Fruit fly (Drosophila melanogaster) ovary, adult (tissue): Measurements from ENCODE around the gene Hsp22.
A peak's percentile ranks its signal among the peaks of the same experiment; 100 is the strongest.

Experiments used
- CG17801 ChIP-seq: fragments of 200-800 bp; optimal IDR thresholded peaks from 2 replicates; lab custom pipeline; 2019; ENCODE audit warnings: missing biosample characterization, mild to moderate bottlenecking, missing genetic modification characterization, moderate library complexity; ENCODE audit not compliant: partially characterized antibody

Gene Hsp22

DNA sequence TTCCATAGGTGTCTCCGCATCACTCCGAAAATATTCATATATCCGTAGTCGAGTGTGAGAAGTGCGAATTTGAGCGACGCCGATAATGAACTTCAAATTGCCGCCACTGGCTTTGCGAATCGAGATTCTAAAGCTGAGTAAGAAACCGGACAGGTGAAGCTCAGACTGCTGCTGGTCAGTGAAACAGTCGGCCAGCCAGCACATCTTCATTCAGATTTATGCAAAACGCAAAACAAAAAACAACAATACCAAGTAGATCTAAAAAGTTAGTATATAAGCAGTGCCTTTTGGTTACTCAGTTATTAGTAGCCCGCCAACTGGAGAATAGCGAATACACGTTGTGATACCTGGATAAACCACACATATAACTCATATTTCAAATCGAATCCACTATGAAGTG, 31.8 kb downstream of the Hsp22 start, which contains the start of gene Cpr67B:
Cpr67B (plus strand) TSS at position 301 of the 400 bp plus-strand sequence.
- TF ChIP-seq CG17801 (GFP tag; lab: Kevin White, UChicago) = no peak

DNA sequence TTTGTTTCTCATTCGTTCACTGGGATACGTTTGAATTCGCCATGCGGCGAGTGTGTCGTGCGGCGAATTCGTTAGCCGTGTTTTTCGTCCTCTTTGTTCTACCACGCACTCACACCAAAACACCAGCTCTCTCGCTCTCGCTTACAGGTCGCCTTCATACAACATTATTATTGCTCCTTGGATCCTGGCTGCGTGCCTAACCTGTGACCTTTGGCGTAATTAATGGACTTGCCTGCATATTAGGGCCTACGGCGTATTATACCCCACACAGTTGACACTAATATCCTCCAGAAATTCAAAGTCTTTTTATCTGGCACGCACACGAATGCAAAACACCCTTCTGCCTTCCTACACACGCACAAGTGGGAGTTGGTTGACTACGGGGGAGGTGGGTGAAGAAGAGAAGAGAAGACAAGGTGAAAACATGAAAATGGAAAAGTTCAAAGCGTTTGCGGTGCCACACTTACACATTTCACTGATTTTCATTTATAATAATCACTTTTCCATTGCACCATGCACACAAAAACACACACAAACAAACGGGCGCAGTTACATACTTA, 37.4 kb downstream of the Hsp22 start:
- no peak for TF ChIP-seq CG17801 (GFP tag; lab: Kevin White, UChicago)

DNA sequence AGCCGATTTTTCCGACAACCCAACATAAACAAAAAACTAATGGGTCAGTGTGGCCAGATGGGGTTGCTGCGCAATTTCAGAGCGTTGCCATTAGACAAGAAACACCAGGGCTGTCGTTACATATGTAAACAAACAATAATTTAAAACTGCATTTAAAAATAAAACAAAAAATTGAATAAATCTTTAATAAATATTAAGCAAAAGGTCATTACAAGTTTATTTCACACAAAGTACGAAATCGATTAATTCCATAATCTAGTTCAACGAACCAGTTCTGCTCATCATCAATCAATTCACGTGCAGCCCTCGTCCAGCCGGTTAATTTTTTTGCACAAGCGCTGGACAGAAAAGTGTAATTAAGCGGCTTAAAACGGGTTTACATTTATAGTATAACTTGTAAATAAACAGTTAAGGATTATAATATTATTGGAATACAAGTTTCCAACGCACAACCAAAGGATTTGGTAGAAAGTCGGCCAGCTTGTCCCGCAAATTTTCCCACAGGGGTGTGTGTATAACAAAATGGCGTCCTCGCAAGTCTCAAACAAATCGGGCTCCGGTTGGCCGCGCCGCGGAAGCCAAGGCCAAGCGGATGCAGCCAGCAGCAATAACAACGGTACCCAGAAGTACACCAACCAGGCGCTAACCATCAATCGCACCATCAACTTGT, 38.2 kb downstream of the Hsp22 start, which contains the start of the genes CG4022 and Cpsf5:
CG4022 (minus strand) TSS at position 79 of the 670 bp plus-strand sequence.
Cpsf5 (plus strand) TSS at position 285 of the 670 bp plus-strand sequence.
- TF ChIP-seq CG17801 (GFP tag; lab: Kevin White, UChicago) = peak; percentile 81

DNA sequence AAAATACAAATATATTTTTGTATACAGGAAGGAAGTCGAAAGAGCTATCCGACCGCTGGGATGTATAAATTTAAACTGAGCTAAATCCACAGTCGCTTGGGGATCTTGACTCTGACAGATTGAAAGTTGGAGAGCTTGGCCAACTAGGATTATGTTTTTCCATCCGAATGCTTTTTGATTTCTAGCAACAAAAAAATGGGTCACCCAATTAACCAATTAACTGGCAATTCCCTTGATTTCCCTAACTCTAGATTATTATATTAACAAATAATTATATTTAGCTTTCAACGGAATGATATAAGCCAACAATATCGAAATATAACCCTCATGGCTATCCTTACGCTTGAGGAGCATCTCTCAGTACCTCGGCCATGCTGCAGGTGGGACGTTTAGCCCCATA, 44.6 kb downstream of the Hsp22 start, which contains the start of gene CG3982:
CG3982 (minus strand) TSS at position 101 of the 400 bp plus-strand sequence.
- no peak for TF ChIP-seq CG17801 (GFP tag; lab: Kevin White, UChicago)

DNA sequence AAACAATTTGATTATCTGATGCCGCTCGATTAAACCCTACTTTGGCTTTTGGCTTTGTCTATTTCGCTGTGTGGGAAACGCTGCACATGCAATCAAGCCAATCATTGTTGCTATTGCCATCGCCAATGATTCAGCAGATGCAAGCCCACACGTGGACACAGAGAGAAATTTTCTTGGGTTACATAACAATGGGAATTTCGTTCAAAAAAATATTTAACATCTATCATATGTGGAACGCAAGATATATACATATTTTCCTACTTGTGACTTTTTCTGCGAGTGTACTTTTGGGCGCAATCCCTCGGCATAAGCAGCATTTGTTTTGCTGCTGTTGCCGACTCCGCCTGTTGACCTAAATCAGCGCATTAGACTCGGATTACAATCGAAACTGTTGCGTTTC, 46.6 kb downstream of the Hsp22 start:
- peak; percentile 38 for TF ChIP-seq CG17801 (GFP tag; lab: Kevin White, UChicago)

DNA sequence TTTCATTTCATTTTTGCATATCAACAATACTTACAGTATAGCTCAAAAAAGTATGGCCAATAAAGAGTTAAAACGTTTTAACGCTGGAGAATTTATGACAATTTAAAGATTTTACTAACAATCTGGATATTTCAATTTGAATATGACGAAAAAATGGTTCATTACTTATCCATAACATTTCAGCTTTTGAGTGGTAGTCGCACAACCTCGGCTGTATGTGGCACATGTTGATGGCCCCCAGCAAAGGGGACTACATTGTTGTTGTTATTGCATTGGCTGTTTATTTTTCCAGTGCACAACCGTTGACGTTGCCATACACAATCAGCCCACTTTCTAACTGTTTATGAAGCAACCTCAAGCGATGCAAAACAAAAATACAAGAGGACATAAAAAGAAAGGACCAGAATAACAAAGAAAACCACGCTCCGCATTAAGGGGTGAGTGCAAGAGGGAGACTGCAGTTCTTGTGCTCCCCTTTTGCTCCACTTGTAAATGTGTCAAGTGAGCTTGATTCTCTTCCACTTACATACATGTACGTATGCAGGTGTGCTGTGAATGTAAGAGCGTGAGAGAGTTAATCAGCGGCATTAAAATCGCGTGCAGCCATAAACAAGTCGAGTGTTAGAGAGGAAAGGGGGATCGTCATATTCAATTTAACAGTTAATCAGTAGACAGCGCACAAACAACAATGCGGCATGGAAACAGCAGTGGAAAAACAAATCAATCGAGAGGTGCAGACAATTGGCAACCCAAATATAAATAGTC, 47.5 kb downstream of the Hsp22 start:
- peak; percentile 98 for TF ChIP-seq CG17801 (GFP tag; lab: Kevin White, UChicago)

DNA sequence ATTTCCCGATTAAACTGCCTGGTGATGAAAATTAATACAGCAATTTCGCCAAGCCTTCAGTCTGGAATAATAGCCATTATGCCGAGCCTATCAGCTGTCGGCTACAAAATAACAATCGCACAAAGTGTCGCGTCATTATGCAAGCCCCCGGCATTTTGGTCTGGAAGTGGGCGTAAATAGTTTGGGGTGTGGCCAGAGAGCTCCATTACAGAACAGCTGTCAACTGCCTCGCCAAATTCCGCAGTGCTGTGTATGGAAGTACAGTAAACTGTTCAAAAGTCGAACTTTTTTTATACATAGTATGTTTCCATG, 48.0 kb downstream of the Hsp22 start:
- TF ChIP-seq CG17801 (GFP tag; lab: Kevin White, UChicago) = no peak

DNA sequence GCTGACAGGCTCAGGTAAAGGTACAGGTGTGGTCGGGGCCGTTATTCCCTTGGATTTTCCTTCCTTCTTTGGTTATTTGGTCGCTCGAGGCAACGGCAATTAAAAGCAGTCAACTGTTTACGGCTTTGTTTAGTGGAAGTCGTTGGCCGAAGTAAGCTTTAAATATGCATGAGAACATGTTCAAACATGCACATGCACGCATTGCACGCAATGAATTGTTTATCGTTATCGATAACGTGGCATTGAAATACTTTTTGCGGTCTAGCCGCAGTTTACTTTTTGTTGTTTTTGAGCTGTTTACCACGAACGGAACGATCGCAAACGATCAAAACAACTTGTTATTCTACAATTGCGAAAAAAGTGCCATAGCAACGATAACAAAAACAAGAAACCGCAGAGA, 48.9 kb downstream of the Hsp22 start:
- TF ChIP-seq CG17801 (GFP tag; lab: Kevin White, UChicago) = no peak

DNA sequence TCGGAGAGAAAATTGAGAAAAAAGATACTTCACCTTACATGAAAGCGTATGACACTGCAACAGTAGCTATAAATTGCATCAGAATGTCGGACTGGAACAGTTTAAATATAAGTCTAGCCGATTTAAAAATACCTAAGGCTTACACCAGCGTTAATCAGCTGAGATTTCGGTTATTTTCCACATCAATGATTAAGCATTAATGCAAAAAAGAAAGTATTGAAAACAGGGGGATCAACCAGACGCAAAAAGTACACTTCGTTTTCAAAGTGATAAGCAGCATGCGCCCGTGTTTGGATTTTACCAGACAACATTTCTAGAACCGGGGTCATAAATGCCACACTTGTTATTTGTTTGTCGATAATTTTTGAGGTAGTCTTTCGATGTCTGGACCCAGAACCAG, 49.4 kb downstream of the Hsp22 start:
- no peak for TF ChIP-seq CG17801 (GFP tag; lab: Kevin White, UChicago)

DNA sequence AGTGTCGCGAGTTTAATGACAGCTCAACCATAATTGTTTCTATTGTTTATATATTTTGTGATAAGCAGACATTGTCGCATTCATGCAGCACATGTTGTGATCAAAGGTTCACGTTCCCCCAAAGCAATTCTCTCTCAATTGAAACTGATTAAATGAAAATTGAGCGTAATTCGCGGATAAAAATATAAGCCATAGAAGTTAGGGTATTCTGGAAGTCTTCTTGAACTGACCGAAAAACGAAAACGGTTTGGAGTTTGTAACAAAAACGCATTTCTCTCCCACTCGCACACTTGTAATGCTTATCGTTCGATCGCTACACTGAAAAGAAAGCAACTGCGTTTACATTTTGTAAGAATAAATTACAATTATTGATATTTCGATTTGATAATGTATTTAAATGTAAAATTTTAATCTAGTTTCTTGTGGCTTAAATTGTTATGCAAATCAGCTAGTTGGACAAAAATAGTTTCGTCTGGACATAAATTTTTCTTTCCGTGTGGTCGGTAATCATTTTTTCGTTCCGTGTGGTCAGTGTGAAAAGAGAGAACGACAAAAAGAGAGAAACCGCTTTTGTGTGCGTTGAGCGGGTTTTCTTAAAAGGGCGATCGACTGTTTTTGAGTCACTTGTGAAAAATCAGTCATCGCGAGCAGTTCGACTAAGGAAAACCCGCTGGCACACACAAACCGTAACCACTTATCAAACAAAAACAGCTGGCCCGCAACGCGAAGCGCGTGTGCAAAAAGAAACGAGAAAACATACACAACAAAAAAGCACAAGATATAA, 50.1 kb downstream of the Hsp22 start, which contains the start of gene aay:
aay (plus strand) TSS at position 618 of the 784 bp plus-strand sequence.
- TF ChIP-seq CG17801 (GFP tag; lab: Kevin White, UChicago) = peak; percentile 100

DNA sequence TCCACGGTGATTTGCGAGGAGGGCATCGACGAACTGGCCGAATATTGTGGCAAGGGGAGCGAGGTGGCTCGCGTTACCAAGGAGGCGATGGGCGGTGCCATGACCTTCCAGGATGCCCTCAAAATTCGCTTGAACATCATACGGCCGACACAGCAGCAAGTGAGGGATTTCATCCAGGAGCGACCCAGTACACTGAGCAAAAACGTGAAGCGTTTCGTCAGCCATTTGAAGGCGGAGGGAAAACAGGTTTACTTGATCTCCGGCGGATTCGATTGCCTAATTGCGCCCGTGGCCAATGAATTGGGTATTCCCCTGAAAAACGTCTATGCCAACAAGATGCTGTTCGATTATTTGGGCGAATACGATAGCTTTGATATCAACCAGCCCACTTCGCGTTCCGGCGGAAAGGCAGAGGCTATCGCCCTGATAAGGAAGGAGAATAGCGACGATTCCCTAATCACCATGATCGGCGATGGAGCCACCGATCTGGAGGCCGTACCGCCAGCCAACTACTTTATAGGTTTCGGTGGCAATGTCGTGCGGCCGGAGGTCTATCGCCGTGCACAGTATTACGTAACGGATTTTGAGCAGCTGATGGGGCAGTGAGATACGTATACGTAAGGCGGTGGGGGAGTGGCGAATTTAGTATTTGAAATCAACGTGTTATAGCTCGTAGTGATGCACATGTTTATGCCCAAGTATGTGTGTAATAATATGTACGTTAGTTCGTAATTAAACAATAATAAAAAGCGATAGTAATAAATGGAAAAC, 51.2 kb downstream of the Hsp22 start:
- TF ChIP-seq CG17801 (GFP tag; lab: Kevin White, UChicago) = no peak

DNA sequence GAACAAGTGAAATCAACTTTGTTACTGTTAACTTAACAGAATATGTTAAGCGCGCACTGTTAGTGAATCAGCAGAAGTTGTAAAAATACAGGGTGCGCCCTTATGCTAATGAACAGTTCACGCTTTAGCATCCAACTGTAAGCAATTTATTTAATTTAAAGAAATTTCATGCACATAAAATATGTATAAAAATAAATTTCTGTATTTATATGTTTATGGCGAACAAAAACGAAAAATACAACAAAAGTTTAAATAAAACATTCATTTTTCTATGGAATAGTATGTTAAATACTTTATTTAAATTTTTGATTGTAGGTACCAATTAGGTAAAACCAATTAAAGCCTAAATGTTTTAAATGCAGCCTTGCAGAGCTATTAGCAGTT, 51.8 kb downstream of the Hsp22 start:
- TF ChIP-seq CG17801 (GFP tag; lab: Kevin White, UChicago) = peak; percentile 11
